Worm (Caenorhabditis elegans): ENCODE results near the gene C16C8.9.

The C16C8.9 gene

DNA sequence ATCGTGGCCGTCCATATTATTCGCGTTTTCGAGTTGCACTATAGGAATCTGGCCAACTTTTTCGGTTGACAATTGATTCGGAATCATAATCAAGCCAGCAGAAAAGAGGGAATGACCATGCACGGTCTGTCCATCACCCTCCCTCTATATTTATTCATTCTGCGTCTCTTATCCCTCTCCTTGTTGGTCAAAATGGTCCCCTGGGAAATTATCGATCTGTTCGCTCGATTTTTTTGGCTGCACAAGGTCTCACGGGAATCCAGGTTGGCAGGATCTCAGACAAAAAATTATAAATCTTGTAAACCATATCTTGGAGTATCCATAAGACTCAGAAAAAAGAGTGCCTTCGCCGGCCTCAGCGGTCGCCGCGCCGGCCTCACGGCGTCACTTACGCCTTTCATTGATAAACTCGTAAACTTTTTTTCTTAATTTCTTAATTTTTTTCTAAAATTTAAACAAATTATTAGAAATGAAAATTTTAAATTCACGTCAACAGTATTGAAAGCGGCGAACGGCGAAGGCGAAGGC is 48.5 kb downstream of the C16C8.9 start, which contains the start of the genes F18A12.7 and F18A12.2:
Gene F18A12.7 (minus strand): TSS at position 101 of the 528 bp plus-strand sequence.
Gene F18A12.2 (plus strand): TSS at position 478 of the 528 bp plus-strand sequence.
- no peak for TF ChIP-seq lin-15B (tag; optimal IDR thresholded peaks at IDR 0.05)
- TF ChIP-seq nhr-11 (tag; optimal IDR thresholded peaks at IDR 0.05), result no peak
- no peak for TF ChIP-seq nhr-77 (tag; optimal IDR thresholded peaks at IDR 0.05)
- TF ChIP-seq lin-35 (GFP tag; optimal IDR thresholded peaks at IDR 0.05), result no peak
- TF ChIP-seq xbp-1 (tag; optimal IDR thresholded peaks at IDR 0.05), result no peak
- no peak for TF ChIP-seq unc-30 (tag; optimal IDR thresholded peaks at IDR 0.05)
- no peak for TF ChIP-seq ets-5 (GFP tag; IDR thresholded peaks at IDR 0.05)
- no peak for TF ChIP-seq nhr-237 (tag; optimal IDR thresholded peaks at IDR 0.05)
- TF ChIP-seq C04F5.9 (tag; optimal IDR thresholded peaks at IDR 0.05), result no peak
- TF ChIP-seq fkh-4 (tag; optimal IDR thresholded peaks at IDR 0.05; ENCODE audit: borderline replicate concordance), result no peak
- no peak for TF ChIP-seq lin-14 (GFP tag; optimal IDR thresholded peaks at IDR 0.05)
- no peak for TF ChIP-seq nhr-19 (GFP tag; conservative IDR thresholded peaks at IDR 0.05)
- TF ChIP-seq sup-37 (GFP tag; optimal IDR thresholded peaks at IDR 0.05), result no peak
- TF ChIP-seq fkh-8 (tag; optimal IDR thresholded peaks at IDR 0.05), result no peak
- no peak for TF ChIP-seq lin-13 (GFP tag; optimal IDR thresholded peaks at IDR 0.05)
- no peak for TF ChIP-seq elt-3 (tag; optimal IDR thresholded peaks at IDR 0.05)
- no peak for TF ChIP-seq ceh-90 (tag; optimal IDR thresholded peaks at IDR 0.05)
- no peak for TF ChIP-seq nhr-71 (tag; optimal IDR thresholded peaks at IDR 0.05)
- TF ChIP-seq blmp-1 (tag; optimal IDR thresholded peaks at IDR 0.05), result no peak
- TF ChIP-seq Y116A8C.19 (tag; optimal IDR thresholded peaks at IDR 0.05; ENCODE audit: borderline replicate concordance), result no peak
